Fruit fly (Drosophila melanogaster) whole organism, embryonic: ENCODE data around the gene eIF3d1.

Experiments used
- Asciz ChIP-seq: fragments of 200-800 bp; sonication (Bioruptor generic); optimal IDR thresholded peaks from 2 replicates; lab custom pipeline; 2017; ENCODE audit warnings: missing biosample characterization, mild to moderate bottlenecking, missing genetic modification characterization, missing genetic modification reagents
- B-H1 ChIP-seq: fragments of 200-800 bp; sonication (Bioruptor generic); IDR thresholded peaks from 3 replicates; pipeline ENCODE4 v1.3.6; 2022; ENCODE audit warnings: missing biosample characterization, missing genetic modification characterization
- CG10147 ChIP-seq: fragments of 200-800 bp; sonication (Bioruptor generic); optimal IDR thresholded peaks from 2 replicates; lab custom pipeline; 2019; ENCODE audit warnings: missing biosample characterization, mild to moderate bottlenecking, missing genetic modification characterization, moderate library complexity
- CG10321 ChIP-seq: fragments of 200-800 bp; sonication (Bioruptor generic); IDR thresholded peaks from 2 replicates; pipeline ENCODE4 v1.3.6; 2022; ENCODE audit warnings: missing biosample characterization, missing genetic modification characterization
- CG10565 ChIP-seq: fragments of 200-800 bp; sonication (Bioruptor generic); optimal IDR thresholded peaks from 3 replicates; lab custom pipeline; 2016; ENCODE audit warnings: missing biosample characterization, mild to moderate bottlenecking, missing genetic modification characterization
- CG12071 ChIP-seq: fragments of 200-800 bp; sonication (Bioruptor generic); optimal IDR thresholded peaks from 3 replicates; lab custom pipeline; 2018; ENCODE audit warnings: missing biosample characterization, mild to moderate bottlenecking, missing genetic modification characterization
- CG12299 ChIP-seq: fragments of 200-800 bp; sonication (Bioruptor generic); optimal IDR thresholded peaks from 2 replicates; lab custom pipeline; 2018; ENCODE audit warnings: missing biosample characterization, mild to moderate bottlenecking, missing genetic modification characterization
- CG13894 ChIP-seq: fragments of 200-800 bp; sonication (Bioruptor generic); optimal IDR thresholded peaks from 3 replicates; lab custom pipeline; 2018; ENCODE audit warnings: missing biosample characterization, mild to moderate bottlenecking, missing genetic modification characterization, moderate library complexity
- CG17359 ChIP-seq: fragments of 200-800 bp; sonication (Bioruptor generic); optimal IDR thresholded peaks from 3 replicates; lab custom pipeline; 2018; ENCODE audit warnings: missing biosample characterization, mild to moderate bottlenecking, missing genetic modification characterization, moderate library complexity
- CG17361 ChIP-seq: fragments of 200-800 bp; sonication (Bioruptor generic); IDR thresholded peaks from 3 replicates; pipeline ENCODE4 v1.3.6; 2022; ENCODE audit warnings: missing biosample characterization, missing genetic modification characterization
- CG2120 ChIP-seq: fragments of 200-800 bp; sonication (Bioruptor generic); optimal IDR thresholded peaks from 3 replicates; lab custom pipeline; 2016; ENCODE audit warnings: missing biosample characterization, missing genetic modification characterization
- CG34224 ChIP-seq: fragments of 200-800 bp; sonication (Bioruptor generic); IDR thresholded peaks from 3 replicates; pipeline ENCODE4 v1.3.6; 2022; ENCODE audit warnings: missing biosample characterization, missing genetic modification characterization; ENCODE audit not compliant: partially characterized antibody
- CG3726 ChIP-seq: fragments of 200-800 bp; sonication (Bioruptor generic); IDR thresholded peaks from 3 replicates; pipeline ENCODE4, ENCODE4 v1.3.6; 2022; ENCODE audit warnings: missing biosample characterization, missing genetic modification characterization
- CG43689 ChIP-seq: fragments of 200-800 bp; sonication (Bioruptor generic); IDR thresholded peaks from 2 replicates; pipeline ENCODE4 v1.3.6; 2022; ENCODE audit warnings: missing biosample characterization, missing genetic modification characterization
- CG6254 ChIP-seq: fragments of 200-800 bp; sonication (Bioruptor generic); optimal IDR thresholded peaks from 3 replicates; lab custom pipeline; 2017; ENCODE audit warnings: mild to moderate bottlenecking, missing biosample characterization, missing genetic modification reagents, missing genetic modification characterization
- CG7372 ChIP-seq: fragments of 200-800 bp; sonication (Bioruptor generic); IDR thresholded peaks from 2 replicates; pipeline ENCODE4 v1.3.6; 2022; ENCODE audit warnings: missing biosample characterization, missing genetic modification characterization
- CG7928 ChIP-seq: fragments of 200-800 bp; sonication (Bioruptor generic); optimal IDR thresholded peaks from 2 replicates; lab custom pipeline; 2017; ENCODE audit warnings: missing biosample characterization, mild to moderate bottlenecking, missing genetic modification characterization
- CG8089 ChIP-seq: fragments of 200-800 bp; sonication (Bioruptor generic); optimal IDR thresholded peaks from 3 replicates; lab custom pipeline; 2016; ENCODE audit warnings: missing biosample characterization, missing genetic modification characterization
- CG9727 ChIP-seq: fragments of 200-800 bp; sonication (Bioruptor generic); optimal IDR thresholded peaks from 3 replicates; lab custom pipeline; 2017; ENCODE audit warnings: missing biosample characterization, mild to moderate bottlenecking, missing genetic modification characterization
- CG9817 ChIP-seq: fragments of 200-800 bp; sonication (Bioruptor generic); optimal IDR thresholded peaks from 2 replicates; lab custom pipeline; 2018; ENCODE audit warnings: missing biosample characterization, mild to moderate bottlenecking, missing genetic modification characterization, moderate library complexity
- CrebB ChIP-seq: fragments of 200-800 bp; sonication (Bioruptor generic); optimal IDR thresholded peaks from 3 replicates; lab custom pipeline; 2018; ENCODE audit warnings: missing biosample characterization, mild to moderate bottlenecking, missing genetic modification characterization
- Doc2 ChIP-seq: fragments of 200-800 bp; sonication (Bioruptor generic); IDR thresholded peaks from 2 replicates; pipeline ENCODE4 v1.3.6; 2022; ENCODE audit warnings: missing biosample characterization, missing genetic modification characterization
- Drgx ChIP-seq: fragments of 200-800 bp; sonication (Bioruptor generic); IDR thresholded peaks from 2 replicates; pipeline ENCODE4 v1.3.6; 2022; ENCODE audit warnings: missing biosample characterization, missing genetic modification characterization
- Fer3 ChIP-seq: fragments of 200-800 bp; sonication (Bioruptor generic); optimal IDR thresholded peaks from 2 replicates; lab custom pipeline; 2018; ENCODE audit warnings: missing biosample characterization, mild to moderate bottlenecking, missing genetic modification characterization, moderate library complexity
- GATAe ChIP-seq: fragments of 200-800 bp; sonication (Bioruptor generic); conservative IDR thresholded peaks from 2 replicates; pipeline ENCODE4 v1.3.6; 2022; ENCODE audit warnings: missing biosample characterization, missing genetic modification characterization
- Hsf ChIP-seq: fragments of 200-800 bp; sonication (Bioruptor generic); optimal IDR thresholded peaks from 3 replicates; lab custom pipeline; 2016; ENCODE audit warnings: missing biosample characterization, missing genetic modification characterization
- Kr ChIP-seq: fragments of 200-800 bp; sonication (Bioruptor generic); optimal IDR thresholded peaks from 2 replicates; lab custom pipeline; 2017; ENCODE audit warnings: missing biosample characterization, mild to moderate bottlenecking, missing genetic modification characterization
- MBD-R2 ChIP-seq: fragments of 200-800 bp; sonication (Bioruptor generic); IDR thresholded peaks from 2 replicates; pipeline ENCODE4 v1.3.6; 2022; ENCODE audit warnings: missing biosample characterization, missing genetic modification characterization
- Pdp1 ChIP-seq, 2 experiments: fragments of 200-800 bp; sonication (Bioruptor generic); optimal IDR thresholded peaks; 3 replicates each; lab custom pipeline; 2016; ENCODE audit warnings: missing biosample characterization in 2 of 2, missing genetic modification characterization in 2 of 2, mild to moderate bottlenecking in 1 of 2, moderate library complexity in 1 of 2
- Ravus ChIP-seq: fragments of 200-800 bp; sonication (Bioruptor generic); IDR thresholded peaks from 2 replicates; pipeline ENCODE4 v1.3.6; 2022; ENCODE audit warnings: missing biosample characterization, missing genetic modification characterization
- Side ChIP-seq: fragments of 200-800 bp; sonication (Bioruptor generic); optimal IDR thresholded peaks from 2 replicates; lab custom pipeline; 2016; ENCODE audit warnings: missing biosample characterization, missing genetic modification characterization
- Sry-δ ChIP-seq: fragments of 200-800 bp; sonication (Bioruptor generic); optimal IDR thresholded peaks from 2 replicates; lab custom pipeline; 2016; ENCODE audit warnings: missing biosample characterization, missing genetic modification characterization
- TFAM ChIP-seq: fragments of 200-800 bp; sonication (Bioruptor generic); optimal IDR thresholded peaks from 2 replicates; lab custom pipeline; 2017; ENCODE audit warnings: missing biosample characterization, missing genetic modification characterization, inconsistent platforms
- Vsx1 ChIP-seq: fragments of 200-800 bp; sonication (Bioruptor generic); optimal IDR thresholded peaks from 2 replicates; lab custom pipeline; 2017; ENCODE audit warnings: missing biosample characterization, mild to moderate bottlenecking, missing genetic modification characterization, missing genetic modification reagents
- Xrp1 ChIP-seq: fragments of 200-800 bp; sonication (Bioruptor generic); IDR thresholded peaks from 2 replicates; pipeline ENCODE4 v1.3.6; 2022; ENCODE audit warnings: missing biosample characterization, missing genetic modification characterization
- ap ChIP-seq: fragments of 200-800 bp; sonication (Bioruptor generic); IDR thresholded peaks from 2 replicates; pipeline ENCODE4 v1.3.6; 2022; ENCODE audit warnings: missing biosample characterization, missing genetic modification characterization
- br ChIP-seq: fragments of >200 bp; optimal IDR thresholded peaks from 2 replicates; lab custom pipeline; 2017
- fd3F ChIP-seq: fragments of 200-800 bp; sonication (Bioruptor generic); optimal IDR thresholded peaks from 2 replicates; lab custom pipeline; 2018; ENCODE audit warnings: missing biosample characterization, mild to moderate bottlenecking, missing genetic modification characterization, moderate library complexity
- ftz-f1 ChIP-seq: fragments of 200-800 bp; sonication (Bioruptor generic); optimal IDR thresholded peaks from 2 replicates; lab custom pipeline; 2016; ENCODE audit warnings: missing biosample characterization, missing genetic modification characterization
- gcm ChIP-seq: fragments of 200-800 bp; sonication (Bioruptor generic); optimal IDR thresholded peaks from 2 replicates; lab custom pipeline; 2019; ENCODE audit warnings: missing biosample characterization, mild to moderate bottlenecking, missing genetic modification characterization, moderate library complexity
- grn ChIP-seq: fragments of 200-800 bp; sonication (Bioruptor generic); optimal IDR thresholded peaks from 3 replicates; lab custom pipeline; 2017; ENCODE audit warnings: missing biosample characterization, missing genetic modification characterization
- nom ChIP-seq: fragments of 200-800 bp; sonication (Bioruptor generic); optimal IDR thresholded peaks from 2 replicates; lab custom pipeline; 2017; ENCODE audit warnings: missing biosample characterization, missing genetic modification characterization, mild to moderate bottlenecking, moderate library complexity, missing genetic modification reagents
- onecut ChIP-seq: fragments of 200-800 bp; sonication (Bioruptor generic); IDR thresholded peaks from 2 replicates; pipeline ENCODE4 v1.3.6; 2022; ENCODE audit warnings: missing biosample characterization, missing genetic modification characterization
- rib ChIP-seq: fragments of 200-800 bp; sonication (Bioruptor generic); IDR thresholded peaks from 2 replicates; pipeline ENCODE4 v1.3.6; 2022; ENCODE audit warnings: missing biosample characterization, missing genetic modification characterization
- twi ChIP-seq: fragments of 200-800 bp; optimal IDR thresholded peaks from 2 replicates; lab custom pipeline; 2019; ENCODE audit warnings: missing biosample characterization, mild to moderate bottlenecking, missing genetic modification characterization, moderate library complexity
- vfl ChIP-seq: fragments of 200-800 bp; sonication (Bioruptor generic); optimal IDR thresholded peaks from 2 replicates; lab custom pipeline; 2016; ENCODE audit warnings: missing biosample characterization, missing genetic modification characterization
- zen2 ChIP-seq: fragments of 200-800 bp; sonication (Bioruptor generic); IDR thresholded peaks from 3 replicates; pipeline ENCODE4 v1.3.6; 2022; ENCODE audit warnings: missing biosample characterization, missing genetic modification characterization; ENCODE audit not compliant: partially characterized antibody
- zf30C ChIP-seq: fragments of 200-800 bp; sonication (Bioruptor generic); optimal IDR thresholded peaks from 3 replicates; lab custom pipeline; 2018; ENCODE audit warnings: missing biosample characterization, mild to moderate bottlenecking, missing genetic modification characterization

eIF3d1 gene

dm6 chr3R:23722680-23723372, 43.0 kb downstream of the eIF3d1 start, which contains the start of gene CG10365 (continued):
- TF ChIP-seq CG13894 (peak; percentile 86), zen2 (no peak), GATAe (GFP tag; lab: Robert Waterston, UW) (peak; percentile 30; the same call in 1 of the 2 replicates), Vsx1 (peak; percentile 43), grn (GFP tag; lab: Kevin White, UChicago) (no peak), CG12071 (no peak), CG7928 (GFP tag; lab: Kevin White, UChicago) (no peak), Sry-δ (GFP tag; lab: Kevin White, UChicago) (no peak)

- TF ChIP-seq Side, result peak; percentile 49
- TF ChIP-seq Hsf (GFP tag; lab: Kevin White, UChicago), result no peak
- TF ChIP-seq Pdp1 (GFP tag; optimal IDR thresholded peaks at IDR 0.05; lab: Kevin White, UChicago), result peak; percentile 29 to 89
- no peak for TF ChIP-seq B-H1 (GFP tag; lab: Robert Waterston, UW)
- TF ChIP-seq MBD-R2 (GFP tag; lab: Robert Waterston, UW), result no peak
- TF ChIP-seq vfl, result no peak
- TF ChIP-seq CG43689 (GFP tag; lab: Robert Waterston, UW), result no peak
- peak; percentile 3; the same call in 1 of the 2 replicates for TF ChIP-seq rib (GFP tag; lab: Robert Waterston, UW)
- peak; percentile 96 for TF ChIP-seq Asciz (GFP tag; lab: Kevin White, UChicago)
- TF ChIP-seq CrebB, result peak; percentile 48
- no peak for TF ChIP-seq twi (tag; lab: Kevin White, UChicago)
- peak; percentile 7 for TF ChIP-seq CG9817 (tag; lab: Kevin White, UChicago)
- no peak for TF ChIP-seq br (lab: Kevin White, UChicago)
- TF ChIP-seq onecut (GFP tag; lab: Robert Waterston, UW), result peak; percentile 75
- no peak for TF ChIP-seq CG10565 (GFP tag; lab: Kevin White, UChicago)
- TF ChIP-seq Drgx (GFP tag; lab: Robert Waterston, UW), result peak; percentile 56; the same call in 1 of the 2 replicates
- TF ChIP-seq CG12299, result peak; percentile 51
- TF ChIP-seq gcm (GFP tag; lab: Kevin White, UChicago), result peak; percentile 26
- no peak for TF ChIP-seq CG10147
- no peak for TF ChIP-seq zf30C (GFP tag; lab: Kevin White, UChicago)
- peak; percentile 71 for TF ChIP-seq CG6254
- peak; percentile 84 for TF ChIP-seq CG17359 (tag; lab: Kevin White, UChicago)
- no peak for TF ChIP-seq CG17361
- no peak for TF ChIP-seq CG8089 (GFP tag; lab: Kevin White, UChicago)
- no peak for TF ChIP-seq ap (GFP tag; lab: Robert Waterston, UW)
- TF ChIP-seq fd3F (GFP tag; lab: Kevin White, UChicago), result no peak
- peak; percentile 79; the same call in 2 of the 3 replicates for TF ChIP-seq CG3726 (GFP tag; lab: Robert Waterston, UW)
- no peak for TF ChIP-seq CG2120 (GFP tag; lab: Kevin White, UChicago)
- no peak for TF ChIP-seq Fer3 (tag; lab: Kevin White, UChicago)
- peak; percentile 51 for TF ChIP-seq CG10321
- TF ChIP-seq TFAM (GFP tag; lab: Kevin White, UChicago), result peak; percentile 13
- TF ChIP-seq Doc2 (GFP tag; lab: Robert Waterston, UW), result no peak
- no peak for TF ChIP-seq Kr (GFP tag; lab: Kevin White, UChicago)
- TF ChIP-seq CG34224 (GFP tag; lab: Robert Waterston, UW), result no peak
- no peak for TF ChIP-seq CG7372 (GFP tag; lab: Robert Waterston, UW)
- peak; percentile 90 for TF ChIP-seq Xrp1 (GFP tag; lab: Robert Waterston, UW)
- TF ChIP-seq Ravus, result no peak
- no peak for TF ChIP-seq ftz-f1 (GFP tag; lab: Kevin White, UChicago)
- TF ChIP-seq CG9727, result peak; percentile 43
- peak; percentile 54 for TF ChIP-seq nom
Measured at dm6 chr3R:23723381-23724034, 43.7 kb downstream of the eIF3d1 start.
